Worm (Caenorhabditis elegans) whole organism, L1 larva: ENCODE data around the gene srw-33.

ENCODE experiments used
- ces-1 ChIP-seq: fragments of 150-350 bp; optimal IDR thresholded peaks from 2 replicates; lab custom pipeline; 2014; ENCODE audit warnings: missing biosample characterization, missing genetic modification reagents, missing genetic modification characterization
- fkh-8 ChIP-seq: sonication (generic microtip); optimal IDR thresholded peaks from 2 replicates; lab custom pipeline; 2016; ENCODE audit warnings: mild to moderate bottlenecking, missing genetic modification characterization, missing compliant biosample characterization
- fos-1 ChIP-seq: fragments of 150-350 bp; optimal IDR thresholded peaks from 2 replicates; lab custom pipeline; 2014; ENCODE audit warnings: missing biosample characterization, missing genetic modification characterization
- nhr-11 ChIP-seq: fragments of 150-350 bp; optimal IDR thresholded peaks from 2 replicates; lab custom pipeline; 2014; ENCODE audit warnings: missing biosample characterization, missing genetic modification characterization
- pag-3 ChIP-seq: sonication (generic microtip); optimal IDR thresholded peaks from 2 replicates; lab custom pipeline; 2017; ENCODE audit warnings: missing genetic modification characterization, mild to moderate bottlenecking, missing compliant biosample characterization, antibody characterized with exemption, borderline replicate concordance; ENCODE audit not compliant: insufficient read depth
- rnt-1 ChIP-seq: sonication (generic microtip); optimal IDR thresholded peaks from 2 replicates; lab custom pipeline; 2016; ENCODE audit warnings: mild to moderate bottlenecking, missing genetic modification characterization, moderate library complexity, missing compliant biosample characterization
- unc-62 ChIP-seq: fragments of 150-350 bp; optimal IDR thresholded peaks from 2 replicates; lab custom pipeline; 2014; ENCODE audit warnings: missing biosample characterization, missing genetic modification reagents, missing genetic modification characterization

- no peak for TF ChIP-seq pag-3 (tag; lab: Kevin White, UChicago)
- no peak for TF ChIP-seq fkh-8 (tag; lab: Kevin White, UChicago)
- no peak for TF ChIP-seq unc-62
- TF ChIP-seq rnt-1 = no peak
- TF ChIP-seq ces-1 (GFP tag; lab: Kevin White, UChicago) = no peak
- TF ChIP-seq nhr-11 (tag; lab: Kevin White, UChicago) = no peak
- TF ChIP-seq fos-1 = no peak
Measured at ce11 chrV:15493680-15494079, 42.4 kb upstream of the srw-33 start, which contains the start of gene srh-218.
